Fruit fly (Drosophila melanogaster) whole organism, prepupa: ENCODE measurements around the gene CG4267.

Source experiments
- CG16779 ChIP-seq: fragments of 200-800 bp; sonication (Bioruptor generic); optimal IDR thresholded peaks from 3 replicates; lab custom pipeline; 2017; ENCODE audit warnings: missing biosample characterization, mild to moderate bottlenecking, missing genetic modification characterization
- CG32006 ChIP-seq: fragments of 200-800 bp; sonication (Bioruptor generic); optimal IDR thresholded peaks from 3 replicates; lab custom pipeline; 2017; ENCODE audit warnings: missing biosample characterization, mild to moderate bottlenecking, missing genetic modification characterization
- CG3919 ChIP-seq: fragments of 200-800 bp; sonication (Bioruptor generic); optimal IDR thresholded peaks from 3 replicates; lab custom pipeline; 2016; ENCODE audit warnings: missing biosample characterization, missing genetic modification characterization
- CG6854 ChIP-seq: fragments of 200-800 bp; sonication (Bioruptor generic); optimal IDR thresholded peaks from 2 replicates; lab custom pipeline; 2017; ENCODE audit warnings: missing biosample characterization, mild to moderate bottlenecking, missing genetic modification characterization
- Eip78C ChIP-seq: fragments of 200-800 bp; sonication (Bioruptor generic); peaks from one replicate; lab custom pipeline; 2016; ENCODE audit warnings: missing biosample characterization, missing genetic modification characterization
- Lpt ChIP-seq: fragments of 200-800 bp; sonication (Bioruptor generic); optimal IDR thresholded peaks from 3 replicates; lab custom pipeline; 2016; ENCODE audit warnings: missing biosample characterization, missing genetic modification characterization
- Sox102F ChIP-seq: fragments of 200-800 bp; sonication (Bioruptor generic); optimal IDR thresholded peaks from 2 replicates; lab custom pipeline; 2016; ENCODE audit warnings: missing biosample characterization, mild to moderate bottlenecking, missing genetic modification characterization
- dsx ChIP-seq: fragments of 200-800 bp; optimal IDR thresholded peaks from 3 replicates; lab custom pipeline; 2019; ENCODE audit warnings: missing biosample characterization, mild to moderate bottlenecking, missing genetic modification characterization, moderate library complexity; ENCODE audit not compliant: poor library complexity, severe bottlenecking
- fd85E ChIP-seq: fragments of 200-800 bp; sonication (Bioruptor generic); optimal IDR thresholded peaks from 3 replicates; lab custom pipeline; 2016; ENCODE audit warnings: missing biosample characterization, missing genetic modification characterization
- pdm3 ChIP-seq: fragments of 200-800 bp; sonication (Bioruptor generic); optimal IDR thresholded peaks from 3 replicates; lab custom pipeline; 2016; ENCODE audit warnings: missing biosample characterization, missing genetic modification characterization

DNA sequence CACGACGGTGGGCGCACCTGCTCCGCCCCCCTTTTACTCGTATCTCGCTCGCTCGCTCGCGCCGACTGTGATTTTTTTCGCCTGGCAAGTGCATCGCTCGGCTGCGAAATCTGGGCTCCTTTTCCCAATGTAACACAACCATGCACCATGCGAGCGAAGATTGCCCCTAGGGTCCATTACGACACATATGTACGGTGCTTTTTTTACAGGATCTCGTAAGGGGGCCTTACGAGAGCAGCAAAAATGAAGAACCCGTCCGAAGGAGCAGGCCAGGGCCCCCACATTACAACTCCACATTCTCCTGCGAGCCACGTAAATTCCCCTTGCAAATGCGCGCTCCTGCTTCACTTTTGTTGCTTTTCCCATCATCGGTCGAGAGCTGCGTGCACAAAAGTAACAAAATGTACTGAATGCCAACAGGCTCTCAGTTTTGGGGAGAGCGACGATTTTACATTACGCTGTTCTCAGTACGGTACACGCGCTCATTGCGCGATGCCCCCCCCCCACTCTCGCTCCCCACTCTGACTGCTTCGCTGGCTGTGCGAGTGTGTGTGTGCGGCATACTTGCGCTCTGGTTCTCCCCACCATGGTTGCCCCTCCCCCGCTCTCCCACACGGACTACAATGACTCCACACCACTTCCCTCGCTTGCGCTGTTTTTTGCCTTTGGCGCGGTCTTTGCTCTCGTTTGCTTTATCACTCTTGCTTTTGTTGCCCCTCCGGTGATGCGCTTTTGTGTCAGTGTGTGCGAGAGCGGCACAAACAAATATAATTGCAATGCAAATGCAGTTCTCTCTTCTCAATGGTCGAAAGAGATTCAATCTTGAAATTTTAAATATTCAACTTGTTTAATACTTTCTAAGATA, 39.1 kb upstream of the CG4267 start:
- TF ChIP-seq fd85E (GFP tag; lab: Kevin White, UChicago) (peak; percentile 44), CG6854 (GFP tag; lab: Kevin White, UChicago) (peak; percentile 87), CG3919 (peak; percentile 32), Sox102F (GFP tag; lab: Kevin White, UChicago) (peak; percentile 78), dsx (GFP tag; lab: Kevin White, UChicago) (peak; percentile 85), pdm3 (GFP tag; lab: Kevin White, UChicago) (no peak), Lpt (peak; percentile 92), CG32006 (GFP tag; lab: Kevin White, UChicago) (peak; percentile 59), Eip78C (GFP tag; lab: Kevin White, UChicago) (peak; percentile 90), CG16779 (peak; percentile 39)
